Worm (Caenorhabditis elegans): ENCODE results near the gene cfim-2.

Gene cfim-2

ce11 chrIV:8949078-8950039 is 23.2 kb downstream of the cfim-2 start (continued):
- TF ChIP-seq tbx-9 (tag; optimal IDR thresholded peaks at IDR 0.05; ENCODE audit: borderline replicate concordance) (no peak), egl-18 (GFP tag; IDR thresholded peaks at IDR 0.05) (no peak), attf-6 (GFP tag; IDR thresholded peaks at IDR 0.05) (no peak), nhr-80 (tag; optimal IDR thresholded peaks at IDR 0.05) (peak; percentile 66), tbp1 (GFP tag; optimal IDR thresholded peaks at IDR 0.05) (peak; percentile 45), T07F8.4 (tag; optimal IDR thresholded peaks at IDR 0.05) (no peak), K12H6.12 (tag; optimal IDR thresholded peaks at IDR 0.05) (no peak), him-1 (tag; optimal IDR thresholded peaks at IDR 0.05) (no peak), F49E8.2 (tag; optimal IDR thresholded peaks at IDR 0.05; ENCODE audit: insufficient read depth) (no peak), tlf-1 (GFP tag; optimal IDR thresholded peaks at IDR 0.05) (peak; percentile 32), F33H1.4 (GFP tag; IDR thresholded peaks at IDR 0.05) (no peak), F23B12.7 (tag; optimal IDR thresholded peaks at IDR 0.05; ENCODE audit: insufficient read depth) (no peak), die-1 (tag; optimal IDR thresholded peaks at IDR 0.05) (peak; percentile 19), snpc-1.1 (tag; optimal IDR thresholded peaks at IDR 0.05; ENCODE audit: insufficient read depth) (no peak), madf-3 (GFP tag; IDR thresholded peaks at IDR 0.05) (no peak), hlh-12 (tag; optimal IDR thresholded peaks at IDR 0.05) (no peak), lin-26 (GFP tag; IDR thresholded peaks at IDR 0.05) (no peak), F57A8.1 (GFP tag; optimal IDR thresholded peaks at IDR 0.05) (no peak), rec-8 (tag; optimal IDR thresholded peaks at IDR 0.05) (no peak), ztf-25 (GFP tag; IDR thresholded peaks at IDR 0.05) (no peak), F55B11.4 (tag; optimal IDR thresholded peaks at IDR 0.05; ENCODE audit: borderline replicate concordance, insufficient read depth) (no peak), F22D6.2 (tag; optimal IDR thresholded peaks at IDR 0.05) (peak; percentile 69), let-607 (tag; optimal IDR thresholded peaks at IDR 0.05) (peak in 1 of 2 experiments; percentile 68), nhr-27 (tag; optimal IDR thresholded peaks at IDR 0.05) (no peak), attf-5 (GFP tag; optimal IDR thresholded peaks at IDR 0.05) (peak; percentile 62), ztf-22 (GFP tag; optimal IDR thresholded peaks at IDR 0.05) (peak; percentile 43), ztf-3 (GFP tag; optimal IDR thresholded peaks at IDR 0.05) (no peak), Y53G8AR.9 (GFP tag; conservative IDR thresholded peaks at IDR 0.05) (0 out of 2 replicates have a peak, but pooled peaks have one; percentile 65), C06A6.2 (GFP tag; conservative IDR thresholded peaks at IDR 0.05) (peak; percentile 67), dpl-1 (GFP tag; optimal IDR thresholded peaks at IDR 0.05) (no peak), ceh-100 (GFP tag; IDR thresholded peaks at IDR 0.05) (no peak), efl-1 (GFP tag; optimal IDR thresholded peaks at IDR 0.05) (no peak), Y79H2A.3 (GFP tag; conservative IDR thresholded peaks at IDR 0.05) (no peak), F39B2.1 (GFP tag; IDR thresholded peaks at IDR 0.05) (no peak), let-526 (GFP tag; IDR thresholded peaks at IDR 0.05) (no peak; the same call in 1 of the 2 replicates), ekl-4 (GFP tag; IDR thresholded peaks at IDR 0.05) (peak; percentile 42; the same call in 1 of the 2 replicates), sea-2 (GFP tag; IDR thresholded peaks at IDR 0.05) (no peak), lin-54 (GFP tag; optimal IDR thresholded peaks at IDR 0.05) (no peak), ceh-91 (GFP tag; IDR thresholded peaks at IDR 0.05) (no peak), gei-17 (GFP tag; optimal IDR thresholded peaks at IDR 0.05) (peak; percentile 50), lsy-27 (tag; optimal IDR thresholded peaks at IDR 0.05; ENCODE audit: borderline replicate concordance, insufficient read depth) (no peak), somi-1 (GFP tag; optimal IDR thresholded peaks at IDR 0.05) (peak; percentile 95), K11D2.4 (GFP tag; IDR thresholded peaks at IDR 0.05) (peak; percentile 68), pbrm-1 (GFP tag; IDR thresholded peaks at IDR 0.05) (no peak), lir-1 (GFP tag; conservative IDR thresholded peaks at IDR 0.05) (no peak; the same call in 1 of the 2 replicates)
